Worm (Caenorhabditis elegans): ENCODE measurements around the gene F59A6.13.

Gene F59A6.13

ce11 chrII:5016977-5017585 is 5.5 kb upstream of the F59A6.13 start (continued):
- no peak for TF ChIP-seq unc-130 (GFP tag; optimal IDR thresholded peaks at IDR 0.05)
- TF ChIP-seq B0261.1 (tag; optimal IDR thresholded peaks at IDR 0.05): no peak
- no peak for TF ChIP-seq lsy-27 (tag; optimal IDR thresholded peaks at IDR 0.05; ENCODE audit: borderline replicate concordance, insufficient read depth)
- no peak for TF ChIP-seq lag-1 (GFP tag; IDR thresholded peaks at IDR 0.05)
- TF ChIP-seq Y79H2A.3 (GFP tag; conservative IDR thresholded peaks at IDR 0.05): no peak
- no peak for TF ChIP-seq nhr-27 (tag; optimal IDR thresholded peaks at IDR 0.05)
- TF ChIP-seq F52B5.7 (tag; optimal IDR thresholded peaks at IDR 0.05): no peak
- TF ChIP-seq pbrm-1 (GFP tag; IDR thresholded peaks at IDR 0.05): 0 out of 2 replicates have a peak, but pooled peaks have one; percentile 36
- TF ChIP-seq lin-35 (GFP tag; optimal IDR thresholded peaks at IDR 0.05): no peak
- no peak for TF ChIP-seq somi-1 (GFP tag; optimal IDR thresholded peaks at IDR 0.05)
- TF ChIP-seq ZK185.1 (tag; optimal IDR thresholded peaks at IDR 0.05; ENCODE audit: poor library complexity, severe bottlenecking): peak; percentile 14
- TF ChIP-seq nfyb-1 (GFP tag; IDR thresholded peaks at IDR 0.05): 0 out of 2 replicates have a peak, but pooled peaks have one; percentile 16
- no peak for TF ChIP-seq F22D6.2 (tag; optimal IDR thresholded peaks at IDR 0.05)
- no peak for TF ChIP-seq mxl-1 (tag; optimal IDR thresholded peaks at IDR 0.05)
- no peak for TF ChIP-seq snpc-3.4 (tag; optimal IDR thresholded peaks at IDR 0.05)
- TF ChIP-seq bed-2 (GFP tag; IDR thresholded peaks at IDR 0.05): no peak
- no peak for TF ChIP-seq attf-3 (GFP tag; conservative IDR thresholded peaks at IDR 0.05)
- TF ChIP-seq egrh-3 (GFP tag; IDR thresholded peaks at IDR 0.05): no peak; the same call in 1 of the 2 replicates
- TF ChIP-seq egl-18 (GFP tag; IDR thresholded peaks at IDR 0.05): no peak
- no peak for TF ChIP-seq B0019.2 (GFP tag; conservative IDR thresholded peaks at IDR 0.05)
- no peak for TF ChIP-seq madf-8 (GFP tag; conservative IDR thresholded peaks at IDR 0.05)
- no peak for TF ChIP-seq ztf-25 (GFP tag; IDR thresholded peaks at IDR 0.05)
- no peak for TF ChIP-seq let-607 (tag; optimal IDR thresholded peaks at IDR 0.05)
- no peak for TF ChIP-seq atf-7 (tag; optimal IDR thresholded peaks at IDR 0.05)
- TF ChIP-seq ztf-26 (tag; optimal IDR thresholded peaks at IDR 0.05): no peak
- no peak for TF ChIP-seq ets-4 (GFP tag; optimal IDR thresholded peaks at IDR 0.05)
- peak; percentile 63 for TF ChIP-seq attf-5 (GFP tag; optimal IDR thresholded peaks at IDR 0.05)
- no peak for TF ChIP-seq mel-28 (tag; optimal IDR thresholded peaks at IDR 0.05; ENCODE audit: borderline replicate concordance)
- TF ChIP-seq ztf-18 (tag; optimal IDR thresholded peaks at IDR 0.05): peak; percentile 17
- peak; percentile 59 for TF ChIP-seq K12H6.12 (tag; optimal IDR thresholded peaks at IDR 0.05)
- no peak for TF ChIP-seq hsf-1 (GFP tag; IDR thresholded peaks at IDR 0.05)

DNA sequence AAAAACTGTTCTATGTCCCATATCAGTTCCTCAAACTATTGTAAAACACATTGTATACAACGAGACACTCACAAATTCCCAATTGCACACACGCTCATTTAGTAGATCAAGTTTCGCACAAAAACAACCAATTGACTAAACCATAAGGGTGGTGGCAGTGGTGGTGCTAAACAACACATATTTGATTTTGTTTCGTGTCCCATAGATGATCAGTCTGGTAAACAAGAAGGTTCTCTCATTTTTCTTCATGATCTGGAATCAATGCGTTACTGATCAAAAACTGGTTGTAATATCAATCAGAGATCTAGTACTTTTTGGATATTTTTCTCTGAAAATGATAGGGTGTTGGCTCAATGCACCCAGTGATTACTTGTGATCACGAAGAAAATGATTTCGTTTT is 4.0 kb upstream of the F59A6.13 start:
- TF ChIP-seq Y56A3A.18 (GFP tag; IDR thresholded peaks at IDR 0.05): no peak
- TF ChIP-seq aptf-3 (GFP tag; IDR thresholded peaks at IDR 0.05): no peak
- TF ChIP-seq F22D6.2 (tag; optimal IDR thresholded peaks at IDR 0.05): no peak
- no peak for TF ChIP-seq xnd-1 (tag; optimal IDR thresholded peaks at IDR 0.05)
- TF ChIP-seq atf-7 (tag; optimal IDR thresholded peaks at IDR 0.05): no peak

DNA sequence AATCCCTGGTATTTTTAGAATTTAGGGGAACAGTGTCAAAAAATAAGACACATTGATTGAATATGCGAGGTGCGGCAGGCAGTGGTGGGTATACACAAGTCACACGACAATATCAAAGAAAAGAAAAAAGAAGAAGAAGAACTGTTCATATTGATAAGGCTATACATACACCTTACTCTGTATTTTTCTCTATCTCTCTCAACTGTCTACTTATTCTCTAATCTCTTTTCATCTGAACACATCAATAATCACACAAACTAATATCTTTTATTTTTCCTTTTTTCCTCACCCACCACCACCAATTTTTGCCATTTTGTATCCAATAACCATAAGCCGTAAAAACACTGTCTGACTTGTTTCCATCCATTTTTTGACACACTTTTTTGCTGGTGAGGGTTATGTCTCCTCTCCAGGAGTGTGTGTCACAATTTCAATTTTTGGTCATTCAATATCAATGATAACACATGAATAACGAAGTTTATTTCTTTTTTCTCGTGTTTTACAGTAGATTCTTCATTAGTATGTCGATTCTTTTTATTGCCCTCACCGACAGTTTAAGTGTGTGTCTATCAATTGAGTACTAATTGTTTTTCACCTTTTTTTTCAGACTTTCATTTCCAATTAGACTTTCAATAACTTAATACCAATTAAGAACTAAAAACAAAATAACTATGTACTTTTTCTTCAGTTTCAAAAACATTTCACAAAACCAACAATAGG is 3.1 kb upstream of the F59A6.13 start:
- TF ChIP-seq ztf-28 (GFP tag; IDR thresholded peaks at IDR 0.05) (no peak), ZK185.1 (tag; optimal IDR thresholded peaks at IDR 0.05; ENCODE audit: poor library complexity, severe bottlenecking) (peak; percentile 18), ztf-6 (GFP tag; IDR thresholded peaks at IDR 0.05) (no peak), aptf-2 (GFP tag; conservative IDR thresholded peaks at IDR 0.05) (no peak), egl-44 (GFP tag; IDR thresholded peaks at IDR 0.05) (no peak), ztf-26 (tag; optimal IDR thresholded peaks at IDR 0.05) (peak; percentile 39), somi-1 (GFP tag; optimal IDR thresholded peaks at IDR 0.05) (peak; percentile 10), lin-40 (tag; optimal IDR thresholded peaks at IDR 0.05) (peak; percentile 44), bed-1 (GFP tag; IDR thresholded peaks at IDR 0.05) (no peak), ceh-91 (GFP tag; IDR thresholded peaks at IDR 0.05) (no peak), die-1 (tag; optimal IDR thresholded peaks at IDR 0.05) (no peak), lir-1 (GFP tag; conservative IDR thresholded peaks at IDR 0.05) (no peak), nhr-80 (tag; optimal IDR thresholded peaks at IDR 0.05) (peak; percentile 90)
